Worm (Caenorhabditis elegans) whole organism, early embryonic: ENCODE results near the gene K10H10.5.

Source experiments
- B0310.2 ChIP-seq: sonication (generic microtip); optimal IDR thresholded peaks from 2 replicates; lab custom pipeline; 2016; ENCODE audit warnings: mild to moderate bottlenecking, missing genetic modification characterization, missing compliant biosample characterization
- F13C5.2 ChIP-seq: sonication (generic microtip); optimal IDR thresholded peaks from 2 replicates; lab custom pipeline; 2017; ENCODE audit warnings: mild to moderate bottlenecking, missing genetic modification characterization, inconsistent platforms, missing compliant biosample characterization
- aly-1 ChIP-seq: sonication (generic microtip); optimal IDR thresholded peaks from 2 replicates; lab custom pipeline; 2016; ENCODE audit warnings: missing genetic modification characterization, missing compliant biosample characterization
- ama-1 ChIP-seq: fragments of 150-350 bp; optimal IDR thresholded peaks from 2 replicates; lab custom pipeline; 2014
- ceh-13 ChIP-seq: fragments of 200-800 bp; sonication (Bioruptor generic); optimal IDR thresholded peaks from 2 replicates; lab custom pipeline; 2018; ENCODE audit warnings: mild to moderate bottlenecking, missing genetic modification characterization, missing compliant biosample characterization
- ceh-36 ChIP-seq: sonication (generic microtip); optimal IDR thresholded peaks from 2 replicates; lab custom pipeline; 2016; ENCODE audit warnings: missing genetic modification characterization, inconsistent platforms, missing compliant biosample characterization
- ets-7 ChIP-seq: sonication (generic microtip); optimal IDR thresholded peaks from 2 replicates; lab custom pipeline; 2016; ENCODE audit warnings: missing genotype, missing genetic modification characterization, missing compliant biosample characterization
- flt-1 ChIP-seq: fragments of 200-800 bp; sonication (Bioruptor generic); IDR thresholded peaks from 2 replicates; pipeline ENCODE4 v1.3.6; 2022; ENCODE audit warnings: missing genetic modification characterization, missing compliant biosample characterization
- hmbx-1 ChIP-seq: sonication (generic microtip); optimal IDR thresholded peaks from 2 replicates; lab custom pipeline; 2016; ENCODE audit warnings: mild to moderate bottlenecking, missing genetic modification characterization, missing compliant biosample characterization
- hmg-4 ChIP-seq: fragments of 200-800 bp; sonication (Bioruptor generic); optimal IDR thresholded peaks from 2 replicates; lab custom pipeline; 2018; ENCODE audit warnings: mild to moderate bottlenecking, missing genetic modification characterization, missing compliant biosample characterization
- hnd-1 ChIP-seq: sonication (generic microtip); optimal IDR thresholded peaks from 2 replicates; lab custom pipeline; 2016; ENCODE audit warnings: missing genetic modification characterization, missing compliant biosample characterization
- pes-1 ChIP-seq: fragments of 200-800 bp; sonication (Bioruptor generic); IDR thresholded peaks from 2 replicates; pipeline ENCODE4 v1.3.6; 2022; ENCODE audit warnings: missing genetic modification reagents, missing genetic modification characterization, missing compliant biosample characterization
- scrt-1 ChIP-seq: fragments of 200-800 bp; sonication (Bioruptor generic); IDR thresholded peaks from 2 replicates; pipeline ENCODE4 v1.3.6; 2022; ENCODE audit warnings: missing genetic modification characterization, missing compliant biosample characterization
- sea-1 ChIP-seq: fragments of 200-800 bp; sonication (Bioruptor generic); conservative IDR thresholded peaks from 2 replicates; pipeline ENCODE4 v1.3.6; 2022; ENCODE audit warnings: missing genetic modification characterization, missing compliant biosample characterization
- tbx-11 ChIP-seq: fragments of 200-800 bp; sonication (Bioruptor generic); IDR thresholded peaks from 2 replicates; pipeline ENCODE4 v1.3.6; 2022; ENCODE audit warnings: missing genetic modification characterization, missing compliant biosample characterization
- tbx-37 ChIP-seq: fragments of 200-800 bp; sonication (Bioruptor generic); conservative IDR thresholded peaks from 2 replicates; pipeline ENCODE4 v1.3.6; 2022; ENCODE audit warnings: missing genetic modification reagents, missing genetic modification characterization, missing compliant biosample characterization
- tra-4 ChIP-seq: sonication (generic microtip); optimal IDR thresholded peaks from 2 replicates; lab custom pipeline; 2017; ENCODE audit warnings: missing genetic modification characterization, missing compliant biosample characterization

Gene K10H10.5

ce11 chrII:14495341-14495740 lies 6.2 kb upstream of the K10H10.5 start:
- TF ChIP-seq tra-4 (tag; lab: Kevin White, UChicago) (no peak), pes-1 (GFP tag; lab: Robert Waterston, UW) (no peak), tbx-37 (GFP tag; lab: Robert Waterston, UW) (no peak), hnd-1 (tag; lab: Kevin White, UChicago) (no peak), tbx-11 (no peak), aly-1 (tag; lab: Kevin White, UChicago) (no peak), hmg-4 (GFP tag; lab: Kevin White, UChicago) (no peak), ceh-36 (no peak), sea-1 (GFP tag; lab: Robert Waterston, UW) (no peak), ceh-13 (GFP tag; lab: Kevin White, UChicago) (no peak), scrt-1 (GFP tag; lab: Robert Waterston, UW) (no peak)

- peak; percentile 48; the same call in 1 of the 2 replicates for TF ChIP-seq tbx-37 (GFP tag; lab: Robert Waterston, UW)
- peak; percentile 87 for TF ChIP-seq hmbx-1 (tag; lab: Kevin White, UChicago)
- TF ChIP-seq ets-7 = peak; percentile 80
- peak; percentile 91 for TF ChIP-seq flt-1
- peak; percentile 97 for TF ChIP-seq aly-1 (tag; lab: Kevin White, UChicago)
- peak; percentile 89 for TF ChIP-seq ceh-13 (GFP tag; lab: Kevin White, UChicago)
- peak; percentile 98 for TF ChIP-seq hmg-4 (GFP tag; lab: Kevin White, UChicago)
- peak; percentile 93 for TF ChIP-seq pes-1 (GFP tag; lab: Robert Waterston, UW)
- TF ChIP-seq scrt-1 (GFP tag; lab: Robert Waterston, UW) = peak; percentile 91
- peak; percentile 90 for TF ChIP-seq tbx-11
- TF ChIP-seq hnd-1 (tag; lab: Kevin White, UChicago) = peak; percentile 95
- peak; percentile 84 for TF ChIP-seq B0310.2 (tag; lab: Kevin White, UChicago)
- TF ChIP-seq F13C5.2 (tag; lab: Kevin White, UChicago) = peak; percentile 90
- TF ChIP-seq sea-1 (GFP tag; lab: Robert Waterston, UW) = peak; percentile 92
- peak; percentile 93 for TF ChIP-seq ceh-36
- TF ChIP-seq ama-1 (lab: Kevin White, UChicago) = no peak
- peak; percentile 86 for TF ChIP-seq tra-4 (tag; lab: Kevin White, UChicago)
Measured at ce11 chrII:14496809-14497208, 4.7 kb upstream of the K10H10.5 start.

- no peak for TF ChIP-seq scrt-1 (GFP tag; lab: Robert Waterston, UW)
- TF ChIP-seq F13C5.2 (tag; lab: Kevin White, UChicago) = no peak
- no peak for TF ChIP-seq sea-1 (GFP tag; lab: Robert Waterston, UW)
- TF ChIP-seq tbx-37 (GFP tag; lab: Robert Waterston, UW) = no peak
- no peak for TF ChIP-seq hmg-4 (GFP tag; lab: Kevin White, UChicago)
Measured at ce11 chrII:14497848-14498247, 3.7 kb upstream of the K10H10.5 start, which contains the start of gene dhs-8. TSS of gene dhs-8 (plus strand) at chrII:14498026.

ce11 chrII:14500122-14500521 lies 1.4 kb upstream of the K10H10.5 start, which contains the start of gene K10H10.4:
TSS of gene K10H10.4 (plus strand) at chrII:14500422.
- TF ChIP-seq ceh-36 (no peak), tra-4 (tag; lab: Kevin White, UChicago) (no peak), tbx-37 (GFP tag; lab: Robert Waterston, UW) (no peak), sea-1 (GFP tag; lab: Robert Waterston, UW) (no peak), aly-1 (tag; lab: Kevin White, UChicago) (no peak), B0310.2 (tag; lab: Kevin White, UChicago) (no peak), hmbx-1 (tag; lab: Kevin White, UChicago) (no peak), pes-1 (GFP tag; lab: Robert Waterston, UW) (no peak), hmg-4 (GFP tag; lab: Kevin White, UChicago) (no peak), ceh-13 (GFP tag; lab: Kevin White, UChicago) (no peak), scrt-1 (GFP tag; lab: Robert Waterston, UW) (no peak), F13C5.2 (tag; lab: Kevin White, UChicago) (no peak), ama-1 (lab: Kevin White, UChicago) (no peak), ets-7 (no peak), hnd-1 (tag; lab: Kevin White, UChicago) (no peak)

- TF ChIP-seq tbx-11 = no peak
- TF ChIP-seq tbx-37 (GFP tag; lab: Robert Waterston, UW) = no peak
- TF ChIP-seq hmbx-1 (tag; lab: Kevin White, UChicago) = no peak
- TF ChIP-seq hmg-4 (GFP tag; lab: Kevin White, UChicago) = no peak
- TF ChIP-seq hnd-1 (tag; lab: Kevin White, UChicago) = no peak
- no peak for TF ChIP-seq aly-1 (tag; lab: Kevin White, UChicago)
- no peak for TF ChIP-seq flt-1
- TF ChIP-seq sea-1 (GFP tag; lab: Robert Waterston, UW) = no peak
- TF ChIP-seq ceh-13 (GFP tag; lab: Kevin White, UChicago) = no peak
- TF ChIP-seq pes-1 (GFP tag; lab: Robert Waterston, UW) = no peak
- TF ChIP-seq ets-7 = no peak
- TF ChIP-seq ama-1 (lab: Kevin White, UChicago) = no peak
- no peak for TF ChIP-seq ceh-36
- no peak for TF ChIP-seq scrt-1 (GFP tag; lab: Robert Waterston, UW)
Measured at ce11 chrII:14502997-14503396, 1.4 kb downstream of the K10H10.5 start, which contains the start of gene K10H10.6. TSS of gene K10H10.6 (plus strand) at chrII:14503297.

ce11 chrII:14506245-14506644 lies 4.7 kb downstream of the K10H10.5 start, which contains the start of gene K10H10.12:
TSS of gene K10H10.12 (minus strand) at chrII:14506345.
- TF ChIP-seq hmbx-1 (tag; lab: Kevin White, UChicago) = no peak
- TF ChIP-seq scrt-1 (GFP tag; lab: Robert Waterston, UW) = no peak
- TF ChIP-seq hmg-4 (GFP tag; lab: Kevin White, UChicago) = no peak
- no peak for TF ChIP-seq ama-1 (lab: Kevin White, UChicago)
- TF ChIP-seq ets-7 = no peak
- no peak for TF ChIP-seq ceh-36
- TF ChIP-seq tbx-11 = no peak
- no peak for TF ChIP-seq F13C5.2 (tag; lab: Kevin White, UChicago)
- TF ChIP-seq aly-1 (tag; lab: Kevin White, UChicago) = no peak
- TF ChIP-seq B0310.2 (tag; lab: Kevin White, UChicago) = no peak
- TF ChIP-seq flt-1 = no peak
- TF ChIP-seq sea-1 (GFP tag; lab: Robert Waterston, UW) = no peak
- TF ChIP-seq tra-4 (tag; lab: Kevin White, UChicago) = no peak
- TF ChIP-seq tbx-37 (GFP tag; lab: Robert Waterston, UW) = no peak
- no peak for TF ChIP-seq pes-1 (GFP tag; lab: Robert Waterston, UW)
- TF ChIP-seq hnd-1 (tag; lab: Kevin White, UChicago) = no peak
- TF ChIP-seq ceh-13 (GFP tag; lab: Kevin White, UChicago) = no peak
